Worm (Caenorhabditis elegans): ENCODE results near the gene acc-4.

The acc-4 gene

DNA sequence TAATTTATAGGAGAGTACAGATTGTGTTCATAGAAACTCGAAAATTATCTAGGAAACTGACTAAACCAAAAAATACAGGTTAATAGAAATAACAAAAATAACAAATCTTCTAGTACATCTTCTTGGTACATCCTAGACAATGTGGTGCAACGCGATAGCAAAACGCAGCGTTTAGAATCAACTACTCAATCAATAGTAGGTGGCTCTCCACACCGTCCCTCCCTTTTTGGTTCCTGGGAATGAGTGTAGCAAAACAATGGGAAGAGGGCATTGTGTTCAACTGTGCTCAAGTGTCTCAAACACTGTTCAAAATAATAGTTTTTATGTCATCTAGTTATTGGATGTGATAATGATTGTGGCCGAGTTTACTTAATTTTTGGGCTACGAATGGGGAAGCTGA, 7.2 kb downstream of the acc-4 start, which contains the start of gene T27E9.6:
TSS of gene T27E9.6 (minus strand) at position 101 of the 400 bp plus-strand sequence.
- TF ChIP-seq ZK546.5 (tag; optimal IDR thresholded peaks at IDR 0.05) (no peak), ceh-32 (tag; optimal IDR thresholded peaks at IDR 0.05; ENCODE audit: poor library complexity) (no peak), aha-1 (tag) (peak; percentile 43)

DNA sequence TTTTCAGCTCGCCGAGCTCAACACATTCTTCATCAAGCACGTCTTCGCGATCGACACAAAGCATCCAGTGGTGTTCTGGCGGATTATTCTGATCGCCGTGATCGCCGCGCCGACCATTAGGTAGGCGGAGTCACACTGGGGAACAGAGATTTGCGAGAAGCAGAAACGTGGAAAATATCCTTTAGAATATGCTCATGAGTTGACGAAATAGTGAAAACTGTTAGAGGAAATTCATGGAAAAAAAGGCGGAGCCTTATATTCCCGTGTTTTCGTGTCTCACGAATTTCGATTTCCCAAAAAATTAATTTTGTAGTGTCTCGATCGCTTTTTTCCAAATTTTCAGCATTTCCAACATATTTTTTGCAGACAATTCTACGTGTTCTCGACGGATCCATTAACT, 9.4 kb downstream of the acc-4 start:
- TF ChIP-seq zfp-3 (GFP tag; conservative IDR thresholded peaks at IDR 0.05) = no peak
- no peak for TF ChIP-seq nhr-42 (GFP tag; IDR thresholded peaks at IDR 0.05)
- no peak for TF ChIP-seq daf-8 (GFP tag; IDR thresholded peaks at IDR 0.05)
- TF ChIP-seq ceh-32 (tag; optimal IDR thresholded peaks at IDR 0.05; ENCODE audit: poor library complexity) = no peak
- TF ChIP-seq Y48G9A.11 (GFP tag; IDR thresholded peaks at IDR 0.05) = no peak
- no peak for TF ChIP-seq spr-1 (tag; optimal IDR thresholded peaks at IDR 0.05)
- no peak for TF ChIP-seq mdl-1 (tag; optimal IDR thresholded peaks at IDR 0.05)
- no peak for TF ChIP-seq pha-4 (GFP tag; IDR thresholded peaks at IDR 0.05)
- no peak for TF ChIP-seq pha-4 (tag; optimal IDR thresholded peaks at IDR 0.05)
- no peak for TF ChIP-seq F37D6.2 (tag; optimal IDR thresholded peaks at IDR 0.05)
- no peak for TF ChIP-seq Y5F2A.4 (GFP tag; optimal IDR thresholded peaks at IDR 0.05)
- TF ChIP-seq T26A8.4 (GFP tag; IDR thresholded peaks at IDR 0.05) = no peak
- TF ChIP-seq R02D3.7 (tag; optimal IDR thresholded peaks at IDR 0.05) = no peak

DNA sequence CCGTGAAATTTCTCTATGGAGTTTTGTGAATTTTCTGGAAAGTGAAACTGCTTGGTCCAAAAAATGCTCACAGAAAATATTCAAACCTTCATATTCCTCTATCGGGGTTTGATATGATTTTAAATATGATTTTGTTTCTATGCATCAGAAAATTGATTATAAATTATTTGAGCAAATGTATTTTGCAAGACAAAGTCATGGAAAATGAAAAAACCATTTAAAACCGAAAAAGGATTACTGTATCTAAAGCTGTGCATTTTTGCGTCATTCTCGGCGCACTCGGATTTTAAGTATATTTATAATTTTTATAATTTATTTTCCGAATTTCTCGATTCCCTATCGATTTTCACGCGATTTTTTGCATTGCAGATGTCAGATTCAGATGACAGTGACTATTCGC, 12.4 kb downstream of the acc-4 start, which contains the start of gene pssy-2:
TSS of gene pssy-2 (plus strand) at position 301 of the 400 bp plus-strand sequence.
- TF ChIP-seq attf-4 (tag; optimal IDR thresholded peaks at IDR 0.05) (no peak), mdt-29 (GFP tag; IDR thresholded peaks at IDR 0.05) (no peak)

DNA sequence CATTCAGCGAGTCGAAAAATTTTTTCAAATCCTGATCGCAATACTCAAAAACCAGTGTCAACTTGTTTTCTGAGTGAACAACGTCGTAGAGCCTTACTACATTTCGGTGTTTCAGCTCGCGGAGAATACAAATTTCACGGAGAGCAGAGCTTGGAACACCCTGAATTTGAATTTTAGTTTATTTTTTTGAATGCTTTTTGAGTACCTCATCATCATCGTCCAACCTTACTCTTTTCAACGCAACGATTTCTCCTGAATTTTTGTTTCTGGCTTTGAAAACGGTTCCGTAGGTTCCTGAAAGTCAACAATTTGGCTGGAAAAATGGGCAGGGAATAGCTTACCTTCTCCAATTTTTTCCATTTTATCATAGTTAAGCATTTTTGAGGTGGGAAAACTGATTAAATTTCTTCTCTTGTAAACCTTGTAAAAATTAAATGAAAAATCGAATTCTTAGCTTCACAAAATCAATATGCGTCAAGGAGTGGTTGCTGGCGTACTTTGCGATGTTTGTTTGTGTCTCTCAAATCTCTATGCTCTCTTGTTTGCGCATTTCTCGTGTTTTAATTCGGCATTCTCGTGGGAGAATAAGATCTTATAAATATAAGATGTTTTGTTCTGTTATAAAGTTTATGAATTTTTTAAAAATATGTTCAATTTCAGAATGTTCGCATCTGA, 17.9 kb downstream of the acc-4 start, which contains the start of gene cdk-5:
TSS of gene cdk-5 (minus strand) at position 425 of the 675 bp plus-strand sequence.
- TF ChIP-seq ceh-82 (tag; optimal IDR thresholded peaks at IDR 0.05) (no peak), zag-1 (tag; optimal IDR thresholded peaks at IDR 0.05) (no peak), vab-7 (GFP tag; IDR thresholded peaks at IDR 0.05) (no peak), nhr-28 (tag; optimal IDR thresholded peaks at IDR 0.05) (peak; percentile 47), ztf-7 (tag; optimal IDR thresholded peaks at IDR 0.05) (peak; percentile 90), tag-97 (GFP tag; IDR thresholded peaks at IDR 0.05) (no peak), F44E2.7 (GFP tag; IDR thresholded peaks at IDR 0.05) (no peak), pqm-1 (tag; optimal IDR thresholded peaks at IDR 0.05) (no peak), daf-8 (GFP tag; IDR thresholded peaks at IDR 0.05) (no peak), mdl-1 (tag; optimal IDR thresholded peaks at IDR 0.05) (peak in 1 of 2 experiments; percentile 13), ceh-28 (tag; optimal IDR thresholded peaks at IDR 0.05) (peak; percentile 51), ceh-32 (tag; optimal IDR thresholded peaks at IDR 0.05; ENCODE audit: poor library complexity) (peak; percentile 1), aly-2 (tag; optimal IDR thresholded peaks at IDR 0.05) (no peak), unc-62 (GFP tag; optimal IDR thresholded peaks at IDR 0.05 in 1 of 2) (peak in 1 of 2 experiments; percentile 91), unc-62 (tag; optimal IDR thresholded peaks at IDR 0.05) (no peak), madf-5 (GFP tag; IDR thresholded peaks at IDR 0.05) (no peak), zfp-2 (tag; optimal IDR thresholded peaks at IDR 0.05) (peak; percentile 86), mxl-2 (GFP tag; conservative IDR thresholded peaks at IDR 0.05) (no peak), T26A8.4 (GFP tag; IDR thresholded peaks at IDR 0.05) (peak; percentile 85), nhr-77 (tag; optimal IDR thresholded peaks at IDR 0.05) (no peak), fkh-10 (GFP tag; optimal IDR thresholded peaks at IDR 0.05) (peak; percentile 33), attf-4 (tag; optimal IDR thresholded peaks at IDR 0.05) (no peak), jun-1 (tag; optimal IDR thresholded peaks at IDR 0.05) (peak; percentile 39), ztf-11 (tag; optimal IDR thresholded peaks at IDR 0.05) (no peak), lin-38 (GFP tag; IDR thresholded peaks at IDR 0.05) (peak; percentile 74), nhr-6 (tag; optimal IDR thresholded peaks at IDR 0.05) (peak; percentile 87), Y48G9A.11 (GFP tag; IDR thresholded peaks at IDR 0.05) (no peak), duxl-1 (tag; optimal IDR thresholded peaks at IDR 0.05; ENCODE audit: poor library complexity) (peak; percentile 66), dpl-1 (GFP tag; optimal IDR thresholded peaks at IDR 0.05) (peak; percentile 86), nhr-25 (tag; optimal IDR thresholded peaks at IDR 0.05; ENCODE audit: borderline replicate concordance, insufficient read depth) (no peak), dmd-8 (GFP tag; IDR thresholded peaks at IDR 0.05) (no peak), pha-4 (GFP tag; IDR thresholded peaks at IDR 0.05) (peak; percentile 73; the same call in 1 of the 2 replicates), pha-4 (tag; optimal IDR thresholded peaks at IDR 0.05) (peak; percentile 28), dmd-6 (GFP tag; IDR thresholded peaks at IDR 0.05) (peak; percentile 63; the same call in 1 of the 2 replicates), hlh-30 (tag; optimal IDR thresholded peaks at IDR 0.05; ENCODE audit: insufficient read depth) (peak; percentile 86), mdt-29 (GFP tag; IDR thresholded peaks at IDR 0.05) (0 out of 2 replicates have a peak, but pooled peaks have one; percentile 45)
